Fruit fly (Drosophila melanogaster) whole organism, wandering third instar larva: ENCODE results near the gene tex.

ENCODE experiments used
- CG32264 ChIP-seq: fragments of 200-800 bp; sonication (Bioruptor generic); optimal IDR thresholded peaks from 2 replicates; lab custom pipeline; 2016; ENCODE audit warnings: missing biosample characterization, missing genetic modification characterization
- CrebA ChIP-seq: fragments of 200-800 bp; sonication (Bioruptor generic); optimal IDR thresholded peaks from 2 replicates; lab custom pipeline; 2016; ENCODE audit warnings: missing biosample characterization, mild to moderate bottlenecking, missing genetic modification characterization, borderline replicate concordance
- Dfd ChIP-seq: fragments of >200 bp; optimal IDR thresholded peaks from 2 replicates; lab custom pipeline; 2017; ENCODE audit warnings: missing biosample characterization, missing genetic modification characterization
- Dif ChIP-seq: fragments of 200-275, 200-300 bp; sonication (Bioruptor generic); optimal IDR thresholded peaks from 2 replicates; lab custom pipeline; 2018; ENCODE audit warnings: missing biosample characterization, missing genetic modification characterization; ENCODE audit not compliant: partially characterized antibody
- GATAd ChIP-seq: sonication (Bioruptor generic); optimal IDR thresholded peaks from 2 replicates; lab custom pipeline; 2016; ENCODE audit warnings: missing biosample characterization, missing genetic modification characterization
- Hnf4 ChIP-seq: fragments of 200-800 bp; sonication (Bioruptor generic); optimal IDR thresholded peaks from 2 replicates; lab custom pipeline; 2016; ENCODE audit warnings: missing biosample characterization, mild to moderate bottlenecking, missing genetic modification characterization
- Hr78 ChIP-seq: fragments of >200 bp; optimal IDR thresholded peaks from 2 replicates; lab custom pipeline; 2017; ENCODE audit warnings: missing biosample characterization, missing genetic modification characterization
- Hr83 ChIP-seq: fragments of 200-300 bp; sonication (Bioruptor generic); optimal IDR thresholded peaks from 2 replicates; lab custom pipeline; 2016; ENCODE audit warnings: missing biosample characterization, mild to moderate bottlenecking, missing genetic modification characterization, moderate library complexity; ENCODE audit not compliant: poor library complexity, severe bottlenecking
- Jra ChIP-seq: sonication (Bioruptor generic); optimal IDR thresholded peaks from 2 replicates; lab custom pipeline; 2016; ENCODE audit warnings: missing biosample characterization, missing genetic modification characterization
- Mio ChIP-seq: sonication (Bioruptor generic); optimal IDR thresholded peaks from 2 replicates; lab custom pipeline; 2016; ENCODE audit warnings: missing biosample characterization, missing genetic modification characterization
- Myc ChIP-seq: fragments of >200 bp; optimal IDR thresholded peaks from 2 replicates; lab custom pipeline; 2017
- N ChIP-seq: fragments of >200 bp; optimal IDR thresholded peaks from 2 replicates; lab custom pipeline; 2018; ENCODE audit warnings: missing biosample characterization, missing external identifiers, missing genetic modification characterization
- OdsH ChIP-seq: fragments of 200-800 bp; sonication (Bioruptor generic); optimal IDR thresholded peaks from 2 replicates; lab custom pipeline; 2016; ENCODE audit warnings: missing biosample characterization, mild to moderate bottlenecking, missing genetic modification characterization
- Rel ChIP-seq, 2 experiments: fragments of 200-800 bp; sonication (Bioruptor generic) in 1 of 2; optimal IDR thresholded peaks; 2 replicates in 1 of 2; 3 replicates in 1 of 2; lab custom pipeline; 2016 to 2019; ENCODE audit warnings: mild to moderate bottlenecking in 2 of 2, missing biosample characterization in 2 of 2, missing genetic modification characterization in 2 of 2, moderate library complexity in 1 of 2
- Sp1 ChIP-seq: fragments of 200-800 bp; sonication (Bioruptor generic); optimal IDR thresholded peaks from 3 replicates; lab custom pipeline; 2019; ENCODE audit warnings: missing biosample characterization, mild to moderate bottlenecking, missing genetic modification characterization, moderate library complexity
- Vsx2 ChIP-seq: fragments of 200-300, 225-300 bp; sonication (Bioruptor generic); optimal IDR thresholded peaks from 2 replicates; lab custom pipeline; 2018; ENCODE audit warnings: missing biosample characterization, missing genetic modification characterization; ENCODE audit not compliant: partially characterized antibody
- br ChIP-seq: fragments of 200-800 bp; sonication (Bioruptor generic); optimal IDR thresholded peaks from 2 replicates; lab custom pipeline; 2016; ENCODE audit warnings: missing biosample characterization, missing genetic modification characterization
- dl ChIP-seq, 2 experiments: fragments of 175-275, 200-275 bp in 1 of 2; fragments of 200-275 bp in 1 of 2; sonication (Bioruptor generic); optimal IDR thresholded peaks; lab custom pipeline; 2018; ENCODE audit warnings: mild to moderate bottlenecking in 2 of 2, missing biosample characterization in 2 of 2, missing genetic modification characterization in 2 of 2, moderate library complexity in 2 of 2; ENCODE audit not compliant: partially characterized antibody in 2 of 2, insufficient read depth in 1 of 2
- dmrt93B ChIP-seq: fragments of 200-800 bp; sonication (Bioruptor generic); optimal IDR thresholded peaks from 2 replicates; lab custom pipeline; 2018; ENCODE audit warnings: missing biosample characterization, mild to moderate bottlenecking, missing genetic modification characterization
- dsf ChIP-seq: sonication (Bioruptor generic); optimal IDR thresholded peaks from 2 replicates; lab custom pipeline; 2016; ENCODE audit warnings: missing biosample characterization, missing genetic modification characterization, borderline replicate concordance
- ey ChIP-seq: fragments of 200-800 bp; sonication (Bioruptor generic); optimal IDR thresholded peaks from 2 replicates; lab custom pipeline; 2016; ENCODE audit warnings: missing biosample characterization, missing genetic modification characterization
- foxo ChIP-seq, 2 experiments: fragments of 200-800 bp; sonication (Bioruptor generic); optimal IDR thresholded peaks; 2 replicates in 1 of 2; 3 replicates in 1 of 2; lab custom pipeline; 2016 to 2017; ENCODE audit warnings: missing biosample characterization in 2 of 2, missing genetic modification characterization in 2 of 2
- h ChIP-seq: fragments of 200-800 bp; sonication (Bioruptor generic); optimal IDR thresholded peaks from 3 replicates; lab custom pipeline; 2016; ENCODE audit warnings: missing biosample characterization, mild to moderate bottlenecking, missing genetic modification characterization
- jim ChIP-seq: fragments of 175-275, 200-325 bp; sonication (Bioruptor generic); optimal IDR thresholded peaks from 2 replicates; lab custom pipeline; 2016; ENCODE audit warnings: missing biosample characterization, mild to moderate bottlenecking, missing genetic modification characterization
- lola ChIP-seq: fragments of >200 bp; optimal IDR thresholded peaks from 2 replicates; lab custom pipeline; 2017; ENCODE audit warnings: missing biosample characterization, missing genetic modification characterization
- pan ChIP-seq: fragments of >200 bp; optimal IDR thresholded peaks from 2 replicates; lab custom pipeline; 2017
- psq ChIP-seq: fragments of 200-800 bp; sonication (Bioruptor generic); optimal IDR thresholded peaks from 3 replicates; lab custom pipeline; 2017; ENCODE audit warnings: missing biosample characterization, mild to moderate bottlenecking, missing genetic modification characterization, moderate library complexity
- rgr ChIP-seq: fragments of 200-800 bp; sonication (Bioruptor generic); optimal IDR thresholded peaks from 3 replicates; lab custom pipeline; 2016; ENCODE audit warnings: missing biosample characterization, mild to moderate bottlenecking, missing genetic modification characterization
- sage ChIP-seq: fragments of 200-800 bp; sonication (Bioruptor generic); optimal IDR thresholded peaks from 2 replicates; lab custom pipeline; 2016; ENCODE audit warnings: missing biosample characterization, mild to moderate bottlenecking, missing genetic modification characterization
- sv ChIP-seq: fragments of 200-800 bp; sonication (Bioruptor generic); optimal IDR thresholded peaks from 3 replicates; lab custom pipeline; 2016; ENCODE audit warnings: missing biosample characterization, missing genetic modification characterization
- tai ChIP-seq: sonication (Bioruptor generic); optimal IDR thresholded peaks from 2 replicates; lab custom pipeline; 2016; ENCODE audit warnings: missing biosample characterization, missing genetic modification characterization
- usp ChIP-seq: fragments of >200 bp; optimal IDR thresholded peaks from 2 replicates; lab custom pipeline; 2017; ENCODE audit warnings: missing biosample characterization, missing genetic modification characterization
- woc ChIP-seq: sonication (Bioruptor generic); optimal IDR thresholded peaks from 2 replicates; lab custom pipeline; 2016; ENCODE audit warnings: missing biosample characterization, mild to moderate bottlenecking, missing genetic modification characterization

The tex gene

dm6 chr3R:8308515-8308959 is at the start of gene tex:
Gene tex (minus strand): TSS chr3R:8308645.
- TF ChIP-seq Hr78 (GFP tag; lab: Kevin White, UChicago) (no peak), tai (GFP tag; lab: Kevin White, UChicago) (no peak), CrebA (GFP tag; lab: Kevin White, UChicago) (no peak), dl (GFP tag; optimal IDR thresholded peaks at IDR 0.05; lab: Kevin White, UChicago; ENCODE audit: insufficient read depth in 1 of 2, partially characterized antibody in 2 of 2) (no peak), psq (GFP tag; lab: Kevin White, UChicago) (no peak), Dif (GFP tag; lab: Kevin White, UChicago) (no peak), Hr83 (no peak), h (GFP tag; lab: Kevin White, UChicago) (no peak), GATAd (GFP tag; lab: Kevin White, UChicago) (no peak), Mio (GFP tag; lab: Kevin White, UChicago) (no peak), jim (GFP tag; lab: Kevin White, UChicago) (no peak), pan (lab: Kevin White, UChicago) (no peak), N (GFP tag; lab: Kevin White, UChicago) (no peak), lola (GFP tag; lab: Kevin White, UChicago) (no peak), ey (GFP tag; lab: Kevin White, UChicago) (no peak), sage (GFP tag; lab: Kevin White, UChicago) (no peak), CG32264 (GFP tag; lab: Kevin White, UChicago) (no peak)
- TF ChIP-seq, all 38 proteins: peak for 0

- no peak for TF ChIP-seq CG32264 (GFP tag; lab: Kevin White, UChicago)
- TF ChIP-seq Sp1 (GFP tag; lab: Kevin White, UChicago) = no peak
- peak; percentile 33 for TF ChIP-seq sage (GFP tag; lab: Kevin White, UChicago)
- no peak for TF ChIP-seq N (GFP tag; lab: Kevin White, UChicago)
- no peak for TF ChIP-seq Hr83
- no peak for TF ChIP-seq h (GFP tag; lab: Kevin White, UChicago)
- TF ChIP-seq, all 38 proteins: peak for 1
Measured at dm6 chr3R:8358004-8358403, 49.6 kb upstream of the tex start.

dm6 chr3R:8357372-8357992 is 49.0 kb upstream of the tex start:
- TF ChIP-seq Hr83 (peak; percentile 27), Hnf4 (no peak), Sp1 (GFP tag; lab: Kevin White, UChicago) (no peak), jim (GFP tag; lab: Kevin White, UChicago) (no peak), Mio (GFP tag; lab: Kevin White, UChicago) (no peak), Rel (GFP tag; optimal IDR thresholded peaks at IDR 0.05; lab: Kevin White, UChicago) (no peak), Rel (tag; optimal IDR thresholded peaks at IDR 0.05; lab: Kevin White, UChicago) (no peak), sv (no peak), dmrt93B (GFP tag; lab: Kevin White, UChicago) (no peak), rgr (GFP tag; lab: Kevin White, UChicago) (no peak), dsf (GFP tag; lab: Kevin White, UChicago) (no peak), woc (GFP tag; lab: Kevin White, UChicago) (no peak), lola (GFP tag; lab: Kevin White, UChicago) (no peak), Jra (GFP tag; lab: Kevin White, UChicago) (peak; percentile 33), Hr78 (GFP tag; lab: Kevin White, UChicago) (no peak), CrebA (GFP tag; lab: Kevin White, UChicago) (no peak), Myc (lab: Kevin White, UChicago) (no peak)

dm6 chr3R:8356626-8357290 is 48.3 kb upstream of the tex start, which contains the start of gene stck:
Gene stck (plus strand): TSS chr3R:8356978.
- TF ChIP-seq foxo (GFP tag; optimal IDR thresholded peaks at IDR 0.05; lab: Kevin White, UChicago) (no peak), Myc (lab: Kevin White, UChicago) (peak; percentile 95), tai (GFP tag; lab: Kevin White, UChicago) (no peak), Dfd (GFP tag; lab: Kevin White, UChicago) (no peak), Dif (GFP tag; lab: Kevin White, UChicago) (no peak), Jra (GFP tag; lab: Kevin White, UChicago) (no peak), sv (no peak), woc (GFP tag; lab: Kevin White, UChicago) (peak; percentile 8), dsf (GFP tag; lab: Kevin White, UChicago) (no peak), pan (lab: Kevin White, UChicago) (no peak), Rel (GFP tag; optimal IDR thresholded peaks at IDR 0.05; lab: Kevin White, UChicago) (no peak), Rel (tag; optimal IDR thresholded peaks at IDR 0.05; lab: Kevin White, UChicago) (peak; percentile 78), CrebA (GFP tag; lab: Kevin White, UChicago) (no peak), dl (GFP tag; optimal IDR thresholded peaks at IDR 0.05; lab: Kevin White, UChicago; ENCODE audit: insufficient read depth in 1 of 2, partially characterized antibody in 2 of 2) (peak in 1 of 2 experiments; percentile 15), ey (GFP tag; lab: Kevin White, UChicago) (no peak), OdsH (GFP tag; lab: Kevin White, UChicago) (no peak), Vsx2 (no peak), br (GFP tag; lab: Kevin White, UChicago) (no peak), N (GFP tag; lab: Kevin White, UChicago) (no peak), h (GFP tag; lab: Kevin White, UChicago) (peak; percentile 47), Sp1 (GFP tag; lab: Kevin White, UChicago) (no peak), CG32264 (GFP tag; lab: Kevin White, UChicago) (no peak), rgr (GFP tag; lab: Kevin White, UChicago) (no peak), usp (GFP tag; lab: Kevin White, UChicago) (no peak)
